Worm (Caenorhabditis elegans) whole organism, early embryonic: Measurements from ENCODE around the gene Y54G11A.3.

Source experiments
- B0310.2 ChIP-seq: sonication (generic microtip); optimal IDR thresholded peaks from 2 replicates; lab custom pipeline; 2016; ENCODE audit warnings: mild to moderate bottlenecking, missing genetic modification characterization, missing compliant biosample characterization
- F13C5.2 ChIP-seq: sonication (generic microtip); optimal IDR thresholded peaks from 2 replicates; lab custom pipeline; 2017; ENCODE audit warnings: mild to moderate bottlenecking, missing genetic modification characterization, inconsistent platforms, missing compliant biosample characterization
- ama-1 ChIP-seq: fragments of 150-350 bp; optimal IDR thresholded peaks from 2 replicates; lab custom pipeline; 2014
- ceh-13 ChIP-seq: fragments of 200-800 bp; sonication (Bioruptor generic); optimal IDR thresholded peaks from 2 replicates; lab custom pipeline; 2018; ENCODE audit warnings: mild to moderate bottlenecking, missing genetic modification characterization, missing compliant biosample characterization
- ceh-36 ChIP-seq: sonication (generic microtip); optimal IDR thresholded peaks from 2 replicates; lab custom pipeline; 2016; ENCODE audit warnings: missing genetic modification characterization, inconsistent platforms, missing compliant biosample characterization
- ets-7 ChIP-seq: sonication (generic microtip); optimal IDR thresholded peaks from 2 replicates; lab custom pipeline; 2016; ENCODE audit warnings: missing genotype, missing genetic modification characterization, missing compliant biosample characterization
- flt-1 ChIP-seq: fragments of 200-800 bp; sonication (Bioruptor generic); IDR thresholded peaks from 2 replicates; pipeline ENCODE4 v1.3.6; 2022; ENCODE audit warnings: missing genetic modification characterization, missing compliant biosample characterization
- hmbx-1 ChIP-seq: sonication (generic microtip); optimal IDR thresholded peaks from 2 replicates; lab custom pipeline; 2016; ENCODE audit warnings: mild to moderate bottlenecking, missing genetic modification characterization, missing compliant biosample characterization
- hmg-4 ChIP-seq: fragments of 200-800 bp; sonication (Bioruptor generic); optimal IDR thresholded peaks from 2 replicates; lab custom pipeline; 2018; ENCODE audit warnings: mild to moderate bottlenecking, missing genetic modification characterization, missing compliant biosample characterization
- hnd-1 ChIP-seq: sonication (generic microtip); optimal IDR thresholded peaks from 2 replicates; lab custom pipeline; 2016; ENCODE audit warnings: missing genetic modification characterization, missing compliant biosample characterization
- pes-1 ChIP-seq: fragments of 200-800 bp; sonication (Bioruptor generic); IDR thresholded peaks from 2 replicates; pipeline ENCODE4 v1.3.6; 2022; ENCODE audit warnings: missing genetic modification reagents, missing genetic modification characterization, missing compliant biosample characterization
- scrt-1 ChIP-seq: fragments of 200-800 bp; sonication (Bioruptor generic); IDR thresholded peaks from 2 replicates; pipeline ENCODE4 v1.3.6; 2022; ENCODE audit warnings: missing genetic modification characterization, missing compliant biosample characterization
- sea-1 ChIP-seq: fragments of 200-800 bp; sonication (Bioruptor generic); conservative IDR thresholded peaks from 2 replicates; pipeline ENCODE4 v1.3.6; 2022; ENCODE audit warnings: missing genetic modification characterization, missing compliant biosample characterization
- tbx-37 ChIP-seq: fragments of 200-800 bp; sonication (Bioruptor generic); conservative IDR thresholded peaks from 2 replicates; pipeline ENCODE4 v1.3.6; 2022; ENCODE audit warnings: missing genetic modification reagents, missing genetic modification characterization, missing compliant biosample characterization

DNA sequence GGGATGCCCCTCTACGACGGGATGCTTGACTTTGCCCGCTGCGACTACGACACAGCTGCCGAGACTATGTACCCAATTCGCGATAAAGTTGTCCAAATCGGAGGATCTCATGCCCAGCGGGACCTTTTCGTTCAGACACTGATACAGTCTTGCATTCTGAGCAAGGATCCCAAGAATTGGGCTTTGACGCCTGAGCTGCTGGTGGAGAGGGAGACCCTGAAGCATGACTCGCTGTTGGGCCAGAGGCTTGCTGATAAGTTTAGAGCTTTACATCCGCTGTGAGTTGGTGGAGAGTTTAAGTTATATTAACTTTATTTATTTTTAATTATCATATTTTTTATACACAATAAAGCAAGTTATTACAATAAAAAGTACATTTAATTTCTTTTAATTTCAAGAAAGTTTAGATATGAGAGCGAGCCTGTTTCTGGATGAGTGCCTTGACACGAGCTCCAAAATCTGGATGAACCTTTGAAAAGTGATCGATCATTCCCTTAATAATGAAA lies 22.9 kb downstream of the Y54G11A.3 start:
- TF ChIP-seq B0310.2 (tag; lab: Kevin White, UChicago) (no peak), ceh-13 (GFP tag; lab: Kevin White, UChicago) (no peak), ets-7 (no peak), ama-1 (lab: Kevin White, UChicago) (no peak), hnd-1 (tag; lab: Kevin White, UChicago) (no peak), flt-1 (GFP tag; lab: Robert Waterston, UW) (no peak), scrt-1 (GFP tag; lab: Robert Waterston, UW) (no peak), ceh-36 (no peak), pes-1 (GFP tag; lab: Robert Waterston, UW) (no peak), tbx-37 (GFP tag; lab: Robert Waterston, UW) (no peak), hmbx-1 (no peak), sea-1 (GFP tag; lab: Robert Waterston, UW) (no peak), hmg-4 (GFP tag; lab: Kevin White, UChicago) (no peak), F13C5.2 (tag; lab: Kevin White, UChicago) (no peak)
